Worm (Caenorhabditis elegans): ENCODE measurements around the gene olrn-1.

DNA sequence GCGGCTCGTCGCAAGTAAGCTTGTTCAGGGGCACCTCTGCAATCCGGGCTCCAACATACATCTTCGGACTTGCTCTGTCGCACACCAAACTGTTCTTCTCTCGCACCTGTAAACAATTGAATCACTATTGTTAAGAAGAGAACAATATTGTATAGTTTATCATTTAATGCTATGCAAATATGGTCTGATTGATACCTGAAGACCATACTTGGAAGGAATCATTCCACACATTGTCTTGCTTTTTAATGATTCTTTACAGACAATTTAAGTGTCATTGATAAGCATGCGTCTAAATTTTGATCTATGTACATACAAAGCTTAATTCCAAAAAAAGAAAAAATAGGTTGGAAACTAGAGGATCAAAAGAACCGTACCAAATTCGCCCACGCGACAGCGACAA, 9.5 kb downstream of the olrn-1 start:
- TF ChIP-seq sem-2 (GFP tag; optimal IDR thresholded peaks at IDR 0.05) (no peak), pha-4 (tag; optimal IDR thresholded peaks at IDR 0.05) (no peak), snpc-4 (tag; optimal IDR thresholded peaks at IDR 0.05) (no peak), elt-3 (tag; optimal IDR thresholded peaks at IDR 0.05) (no peak), M03D4.4 (tag; optimal IDR thresholded peaks at IDR 0.05) (no peak), lsy-2 (tag; optimal IDR thresholded peaks at IDR 0.05) (no peak)

Data from whole organism, mixed stage, embryonic.